Fruit fly (Drosophila melanogaster) whole organism, pupa: ENCODE results near the gene mv.

Experiments
- CG10348 ChIP-seq: fragments of 200-800 bp; sonication (Bioruptor generic); IDR thresholded peaks from 2 replicates; pipeline ENCODE4 v1.3.6; 2022; ENCODE audit warnings: missing biosample characterization, missing genetic modification characterization
- CG12605 ChIP-seq: fragments of 200-800 bp; sonication (Bioruptor generic); IDR thresholded peaks from 2 replicates; pipeline ENCODE4 v1.3.6; 2022; ENCODE audit warnings: missing biosample characterization, missing genetic modification characterization
- CG13204 ChIP-seq: fragments of 200-800 bp; sonication (Bioruptor generic); optimal IDR thresholded peaks from 2 replicates; lab custom pipeline; 2018; ENCODE audit warnings: missing biosample characterization, mild to moderate bottlenecking, missing genetic modification characterization, moderate library complexity
- CG14655 ChIP-seq: fragments of 200-800 bp; sonication (Bioruptor generic); optimal IDR thresholded peaks from 3 replicates; lab custom pipeline; 2017; ENCODE audit warnings: mild to moderate bottlenecking, missing biosample characterization, missing genetic modification reagents, missing genetic modification characterization
- CG17806 ChIP-seq: fragments of 200-800 bp; sonication (Bioruptor generic); optimal IDR thresholded peaks from 2 replicates; lab custom pipeline; 2018; ENCODE audit warnings: missing biosample characterization, mild to moderate bottlenecking, missing genetic modification characterization, moderate library complexity
- CG34367 ChIP-seq: fragments of 200-800 bp; sonication (Bioruptor generic); optimal IDR thresholded peaks from 2 replicates; lab custom pipeline; 2018; ENCODE audit warnings: missing biosample characterization, mild to moderate bottlenecking, missing genetic modification characterization
- CG4496 ChIP-seq: fragments of 200-800 bp; sonication (Bioruptor generic); IDR thresholded peaks from 3 replicates; pipeline ENCODE4 v1.3.6; 2022; ENCODE audit warnings: missing biosample characterization, missing genetic modification characterization
- CG8159 ChIP-seq: fragments of 200-800 bp; sonication (Bioruptor generic); optimal IDR thresholded peaks from 3 replicates; lab custom pipeline; 2018; ENCODE audit warnings: missing biosample characterization, mild to moderate bottlenecking, missing genetic modification characterization, moderate library complexity
- CG9948 ChIP-seq: fragments of 200-800 bp; sonication (Bioruptor generic); optimal IDR thresholded peaks from 2 replicates; lab custom pipeline; 2018; ENCODE audit warnings: missing biosample characterization, mild to moderate bottlenecking, missing genetic modification characterization, moderate library complexity
- D1 ChIP-seq: fragments of 200-800 bp; sonication (Bioruptor generic); optimal IDR thresholded peaks from 2 replicates; lab custom pipeline; 2018; ENCODE audit warnings: missing biosample characterization, mild to moderate bottlenecking, missing genetic modification characterization, moderate library complexity
- EcR ChIP-seq: fragments of 200-800 bp; sonication (Bioruptor generic); optimal IDR thresholded peaks from 3 replicates; lab custom pipeline; 2019; ENCODE audit warnings: missing biosample characterization, missing genetic modification characterization, mild to moderate bottlenecking, moderate library complexity, missing genetic modification reagents
- Ets98B ChIP-seq: fragments of 200-800 bp; sonication (Bioruptor generic); IDR thresholded peaks from 2 replicates; pipeline ENCODE4 v1.3.6; 2022; ENCODE audit warnings: missing biosample characterization, missing genetic modification characterization
- Snoo ChIP-seq: fragments of 200-800 bp; sonication (Bioruptor generic); optimal IDR thresholded peaks from 3 replicates; lab custom pipeline; 2017; ENCODE audit warnings: missing biosample characterization, mild to moderate bottlenecking, missing genetic modification characterization, inconsistent platforms
- gl ChIP-seq: fragments of 200-800 bp; sonication (Bioruptor generic); optimal IDR thresholded peaks from 2 replicates; lab custom pipeline; 2018; ENCODE audit warnings: missing biosample characterization, mild to moderate bottlenecking, missing genetic modification characterization

DNA sequence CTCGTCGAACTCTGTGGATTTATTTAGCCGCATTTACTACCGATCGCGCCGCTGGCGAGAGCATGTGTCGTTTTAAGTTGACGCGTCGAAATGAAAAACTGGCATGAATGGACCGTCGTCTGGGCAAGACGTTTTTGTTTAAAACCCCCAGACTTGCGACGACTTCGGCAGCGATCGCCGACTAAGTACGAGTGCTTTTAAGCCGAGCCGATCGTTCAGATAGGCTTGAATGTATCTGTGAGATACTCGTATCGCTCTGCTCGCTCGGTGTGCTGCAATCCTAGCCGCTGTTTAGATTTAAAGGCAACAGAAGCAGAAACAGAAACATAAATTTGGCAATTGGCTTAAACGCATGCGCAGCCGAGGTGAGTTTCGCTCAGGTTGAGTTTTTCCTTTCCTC is 53.9 kb downstream of the mv start, which contains the start of gene dsb:
- TF ChIP-seq Ets98B = no peak
- no peak for TF ChIP-seq gl
- TF ChIP-seq CG13204 (GFP tag; lab: Kevin White, UChicago) = peak; percentile 7
- no peak for TF ChIP-seq CG12605 (GFP tag; lab: Robert Waterston, UW)
- TF ChIP-seq Snoo (tag; lab: Kevin White, UChicago) = no peak
- TF ChIP-seq CG17806 (tag; lab: Kevin White, UChicago) = no peak
- no peak; the same call in 2 of the 3 replicates for TF ChIP-seq CG4496 (GFP tag; lab: Robert Waterston, UW)
- TF ChIP-seq EcR (GFP tag; lab: Kevin White, UChicago) = no peak
- no peak for TF ChIP-seq CG9948 (tag; lab: Kevin White, UChicago)
- no peak for TF ChIP-seq CG8159 (tag; lab: Kevin White, UChicago)
- TF ChIP-seq CG10348 (GFP tag; lab: Robert Waterston, UW) = no peak
- no peak for TF ChIP-seq CG34367 (tag; lab: Kevin White, UChicago)
- no peak for TF ChIP-seq D1 (tag; lab: Kevin White, UChicago)
- TF ChIP-seq CG14655 (GFP tag; lab: Kevin White, UChicago) = no peak
